Worm (Caenorhabditis elegans): ENCODE data around the gene ppm-1.G.

DNA sequence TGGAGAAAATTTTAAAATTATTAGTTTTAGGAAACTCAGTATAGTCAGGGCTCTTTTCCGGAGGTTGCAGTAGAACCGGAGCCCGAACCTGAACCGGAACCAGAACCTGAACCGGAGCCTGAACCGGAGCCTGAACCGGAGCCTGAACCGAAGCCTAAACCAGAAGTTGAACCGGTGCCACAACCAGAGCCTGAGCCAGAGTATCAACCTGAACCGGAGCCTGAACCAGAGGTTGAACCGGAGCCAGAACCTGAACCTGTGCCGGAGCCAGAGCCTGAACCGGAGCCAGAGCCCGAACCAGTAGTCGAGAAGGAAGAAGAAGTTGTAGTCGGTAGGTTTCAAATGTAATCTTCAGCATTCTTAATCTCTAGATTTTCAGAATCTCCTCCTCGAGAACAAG is 15.0 kb upstream of the ppm-1.G start:
- TF ChIP-seq ztf-11 (tag; optimal IDR thresholded peaks at IDR 0.05), result no peak
- TF ChIP-seq ama-1 (optimal IDR thresholded peaks at IDR 0.05), result no peak
- TF ChIP-seq egl-27 (tag; optimal IDR thresholded peaks at IDR 0.05), result no peak
- no peak for TF ChIP-seq ceh-82 (tag; optimal IDR thresholded peaks at IDR 0.05)
- no peak for TF ChIP-seq zag-1 (tag; optimal IDR thresholded peaks at IDR 0.05)
- no peak for TF ChIP-seq mdl-1 (tag; optimal IDR thresholded peaks at IDR 0.05)
- no peak for TF ChIP-seq nhr-12 (tag; optimal IDR thresholded peaks at IDR 0.05)
- TF ChIP-seq nhr-67 (tag; optimal IDR thresholded peaks at IDR 0.05), result no peak
- no peak for TF ChIP-seq sea-2 (GFP tag; optimal IDR thresholded peaks at IDR 0.05)
